Fruit fly (Drosophila melanogaster) whole organism, embryonic: Measurements from ENCODE around the gene trr.

Experiments
- Atf6 ChIP-seq: fragments of 200-800 bp; sonication (Bioruptor generic); IDR thresholded peaks from 2 replicates; pipeline ENCODE4 v1.3.6; 2022; ENCODE audit warnings: missing biosample characterization, missing genetic modification characterization
- CG11085 ChIP-seq: fragments of 200-800 bp; sonication (Bioruptor generic); IDR thresholded peaks from 2 replicates; pipeline ENCODE4 v1.3.6; 2022; ENCODE audit warnings: missing biosample characterization, missing genetic modification characterization
- CG11093 ChIP-seq: fragments of 200-800 bp; sonication (Bioruptor generic); IDR thresholded peaks from 3 replicates; pipeline ENCODE4 v1.3.6; 2022; ENCODE audit warnings: missing biosample characterization, missing genetic modification characterization
- CG12236 ChIP-seq: fragments of 200-800 bp; sonication (Bioruptor generic); optimal IDR thresholded peaks from 2 replicates; lab custom pipeline; 2016; ENCODE audit warnings: missing biosample characterization, missing genetic modification characterization
- CG12659 ChIP-seq: fragments of 200-800 bp; sonication (Bioruptor generic); optimal IDR thresholded peaks from 3 replicates; lab custom pipeline; 2017; ENCODE audit warnings: mild to moderate bottlenecking, missing biosample characterization, missing genetic modification reagents, missing genetic modification characterization
- CG12744 ChIP-seq: fragments of 200-800 bp; sonication (Bioruptor generic); optimal IDR thresholded peaks from 2 replicates; lab custom pipeline; 2016; ENCODE audit warnings: missing biosample characterization, missing genetic modification characterization
- CG13624 ChIP-seq: fragments of 200-800 bp; sonication (Bioruptor generic); optimal IDR thresholded peaks from 2 replicates; lab custom pipeline; 2016; ENCODE audit warnings: missing biosample characterization, missing genetic modification characterization
- CG16815 ChIP-seq: fragments of 200-800 bp; sonication (Bioruptor generic); optimal IDR thresholded peaks from 3 replicates; lab custom pipeline; 2017; ENCODE audit warnings: missing biosample characterization, mild to moderate bottlenecking, missing genetic modification characterization
- CG17568 ChIP-seq: fragments of 200-800 bp; sonication (Bioruptor generic); optimal IDR thresholded peaks from 2 replicates; lab custom pipeline; 2018; ENCODE audit warnings: missing biosample characterization, mild to moderate bottlenecking, missing genetic modification characterization, moderate library complexity
- CG17829 ChIP-seq: fragments of 200-800 bp; optimal IDR thresholded peaks from 2 replicates; lab custom pipeline; 2019; ENCODE audit warnings: missing biosample characterization, mild to moderate bottlenecking, missing genetic modification characterization, moderate library complexity
- CG18476 ChIP-seq: fragments of 200-800 bp; sonication (Bioruptor generic); optimal IDR thresholded peaks from 2 replicates; lab custom pipeline; 2016; ENCODE audit warnings: missing biosample characterization, mild to moderate bottlenecking, missing genetic modification characterization
- CG2678 ChIP-seq: fragments of 200-800 bp; sonication (Bioruptor generic); optimal IDR thresholded peaks from 3 replicates; lab custom pipeline; 2019; ENCODE audit warnings: missing biosample characterization, mild to moderate bottlenecking, missing genetic modification characterization, moderate library complexity
- CG2712 ChIP-seq: fragments of 200-800 bp; optimal IDR thresholded peaks from 3 replicates; lab custom pipeline; 2019; ENCODE audit warnings: missing biosample characterization, mild to moderate bottlenecking, missing genetic modification characterization, moderate library complexity
- CG30431 ChIP-seq: fragments of 200-800 bp; sonication (Bioruptor generic); optimal IDR thresholded peaks from 2 replicates; lab custom pipeline; 2017; ENCODE audit warnings: missing biosample characterization, missing genetic modification characterization
- CG31365 ChIP-seq: fragments of 200-800 bp; sonication (Bioruptor generic); optimal IDR thresholded peaks from 2 replicates; lab custom pipeline; 2018; ENCODE audit warnings: missing biosample characterization, mild to moderate bottlenecking, missing genetic modification characterization
- CG32532 ChIP-seq: fragments of 200-800 bp; sonication (Bioruptor generic); IDR thresholded peaks from 2 replicates; pipeline ENCODE4 v1.3.6; 2022; ENCODE audit warnings: missing biosample characterization, missing genetic modification characterization
- CG3838 ChIP-seq: fragments of 200-800 bp; sonication (Bioruptor generic); optimal IDR thresholded peaks from 3 replicates; lab custom pipeline; 2016; ENCODE audit warnings: missing biosample characterization, missing genetic modification characterization
- CG42726 ChIP-seq: fragments of 200-800 bp; sonication (Bioruptor generic); IDR thresholded peaks from 2 replicates; pipeline ENCODE4 v1.3.6; 2022; ENCODE audit warnings: missing biosample characterization, missing genetic modification characterization; ENCODE audit not compliant: partially characterized antibody
- CG6791 ChIP-seq: fragments of 200-800 bp; sonication (Bioruptor generic); IDR thresholded peaks from 3 replicates; pipeline ENCODE4 v1.3.6; 2022; ENCODE audit warnings: missing biosample characterization, missing genetic modification characterization; ENCODE audit not compliant: partially characterized antibody
- CG8089 ChIP-seq: fragments of 200-800 bp; sonication (Bioruptor generic); optimal IDR thresholded peaks from 3 replicates; lab custom pipeline; 2016; ENCODE audit warnings: missing biosample characterization, missing genetic modification characterization
- CG8290 ChIP-seq, 3 experiments: fragments of 200-800 bp; sonication (Bioruptor generic); optimal IDR thresholded peaks; 2 replicates each; lab custom pipeline; 2016 to 2019; ENCODE audit warnings: missing biosample characterization in 3 of 3, missing genetic modification characterization in 3 of 3, mild to moderate bottlenecking in 2 of 3, moderate library complexity in 1 of 3
- CG8388 ChIP-seq: fragments of 200-800 bp; sonication (Bioruptor generic); optimal IDR thresholded peaks from 2 replicates; lab custom pipeline; 2019; ENCODE audit warnings: missing biosample characterization, mild to moderate bottlenecking, missing genetic modification characterization, moderate library complexity
- CG9797 ChIP-seq: fragments of 200-800 bp; sonication (Bioruptor generic); optimal IDR thresholded peaks from 3 replicates; lab custom pipeline; 2018; ENCODE audit warnings: missing biosample characterization, mild to moderate bottlenecking, missing genetic modification characterization
- CG9932 ChIP-seq: fragments of 200-800 bp; sonication (Bioruptor generic); IDR thresholded peaks from 2 replicates; pipeline ENCODE4 v1.3.6; 2022; ENCODE audit warnings: missing biosample characterization, missing genetic modification characterization
- Dll ChIP-seq: fragments of 200-800 bp; sonication (Bioruptor generic); IDR thresholded peaks from 4 replicates; pipeline ENCODE4 v1.3.6; 2022; ENCODE audit warnings: missing biosample characterization, missing genetic modification characterization; ENCODE audit not compliant: partially characterized antibody
- Ets97D ChIP-seq: fragments of 200-800 bp; sonication (Bioruptor generic); optimal IDR thresholded peaks from 3 replicates; lab custom pipeline; 2016; ENCODE audit warnings: missing biosample characterization, missing genetic modification characterization
- HmgD ChIP-seq: fragments of 200-800 bp; sonication (Bioruptor generic); optimal IDR thresholded peaks from 3 replicates; lab custom pipeline; 2016; ENCODE audit warnings: missing biosample characterization, missing genetic modification characterization
- Kr ChIP-seq: fragments of 200-800 bp; sonication (Bioruptor generic); optimal IDR thresholded peaks from 2 replicates; lab custom pipeline; 2017; ENCODE audit warnings: missing biosample characterization, mild to moderate bottlenecking, missing genetic modification characterization
- Lhr ChIP-seq: fragments of 200-800 bp; sonication (Bioruptor generic); optimal IDR thresholded peaks from 3 replicates; lab custom pipeline; 2017; ENCODE audit warnings: mild to moderate bottlenecking, missing biosample characterization, missing genetic modification reagents, missing genetic modification characterization
- MESR4 ChIP-seq: fragments of 200-800 bp; sonication (Bioruptor generic); optimal IDR thresholded peaks from 2 replicates; lab custom pipeline; 2018; ENCODE audit warnings: missing biosample characterization, mild to moderate bottlenecking, missing genetic modification characterization, moderate library complexity
- Meics ChIP-seq: fragments of 200-800 bp; sonication (Bioruptor generic); optimal IDR thresholded peaks from 2 replicates; lab custom pipeline; 2017; ENCODE audit warnings: missing biosample characterization, mild to moderate bottlenecking, missing genetic modification characterization
- Opbp ChIP-seq: fragments of 200-800 bp; sonication (Bioruptor generic); IDR thresholded peaks from 3 replicates; pipeline ENCODE4 v1.3.6; 2022; ENCODE audit warnings: missing biosample characterization, missing genetic modification characterization; ENCODE audit not compliant: partially characterized antibody
- Scr ChIP-seq: fragments of 200-800 bp; sonication (Bioruptor generic); IDR thresholded peaks from 2 replicates; pipeline ENCODE4 v1.3.6; 2022; ENCODE audit warnings: missing biosample characterization, missing genetic modification characterization; ENCODE audit not compliant: partially characterized antibody
- Sin3A ChIP-seq: fragments of >200 bp; optimal IDR thresholded peaks from 2 replicates; lab custom pipeline; 2018
- Sox100B ChIP-seq: fragments of 200-800 bp; sonication (Bioruptor generic); optimal IDR thresholded peaks from 3 replicates; lab custom pipeline; 2018; ENCODE audit warnings: missing biosample characterization, mild to moderate bottlenecking, missing genetic modification characterization
- Ssrp ChIP-seq: fragments of 200-800 bp; sonication (Bioruptor generic); optimal IDR thresholded peaks from 2 replicates; lab custom pipeline; 2018; ENCODE audit warnings: missing biosample characterization, mild to moderate bottlenecking, missing genetic modification characterization, moderate library complexity
- az2 ChIP-seq: fragments of 200-800 bp; sonication (Bioruptor generic); optimal IDR thresholded peaks from 3 replicates; lab custom pipeline; 2016; ENCODE audit warnings: missing biosample characterization, missing genetic modification characterization
- bowl ChIP-seq: fragments of 200-800 bp; sonication (Bioruptor generic); IDR thresholded peaks from 2 replicates; pipeline ENCODE4 v1.3.6; 2022; ENCODE audit warnings: missing biosample characterization, missing genetic modification characterization
- croc ChIP-seq: fragments of 200-800 bp; sonication (Bioruptor generic); conservative IDR thresholded peaks from 3 replicates; pipeline ENCODE4 v1.3.6; 2022; ENCODE audit warnings: missing biosample characterization, missing genetic modification characterization
- eve ChIP-seq, 2 experiments: fragments of >200 bp; optimal IDR thresholded peaks; 2 replicates each; lab custom pipeline; 2017; ENCODE audit warnings: missing biosample characterization in 2 of 2, missing genetic modification characterization in 2 of 2
- fu2 ChIP-seq: fragments of 200-800 bp; sonication (Bioruptor generic); optimal IDR thresholded peaks from 2 replicates; lab custom pipeline; 2016; ENCODE audit warnings: missing biosample characterization, missing genetic modification characterization
- ham ChIP-seq: fragments of 200-800 bp; sonication (Bioruptor generic); IDR thresholded peaks from 2 replicates; pipeline ENCODE4 v1.3.6; 2022; ENCODE audit warnings: missing biosample characterization, missing genetic modification characterization
- hth ChIP-seq: fragments of >200 bp; optimal IDR thresholded peaks from 2 replicates; lab custom pipeline; 2017; ENCODE audit warnings: inconsistent platforms
- jumu ChIP-seq: fragments of 200-800 bp; sonication (Bioruptor generic); optimal IDR thresholded peaks from 3 replicates; lab custom pipeline; 2016; ENCODE audit warnings: missing biosample characterization, missing genetic modification characterization
- sens ChIP-seq: fragments of 200-800 bp; sonication (Bioruptor generic); peaks from one replicate; lab custom pipeline; 2016; ENCODE audit warnings: missing biosample characterization, missing genetic modification characterization
- shn ChIP-seq: fragments of 200-800 bp; sonication (Bioruptor generic); optimal IDR thresholded peaks from 3 replicates; lab custom pipeline; 2016; ENCODE audit warnings: missing biosample characterization, missing genetic modification characterization
- toy ChIP-seq: fragments of 200-800 bp; sonication (Bioruptor generic); IDR thresholded peaks from 2 replicates; pipeline ENCODE4 v1.3.6; 2022; ENCODE audit warnings: missing biosample characterization, missing genetic modification characterization
- yki ChIP-seq: fragments of >200 bp; optimal IDR thresholded peaks from 3 replicates; lab custom pipeline; 2018
- zen ChIP-seq: fragments of 200-800 bp; sonication (Bioruptor generic); optimal IDR thresholded peaks from 3 replicates; lab custom pipeline; 2018; ENCODE audit warnings: missing biosample characterization, mild to moderate bottlenecking, missing genetic modification characterization, moderate library complexity
- zf30C ChIP-seq: fragments of 200-800 bp; sonication (Bioruptor generic); optimal IDR thresholded peaks from 3 replicates; lab custom pipeline; 2018; ENCODE audit warnings: missing biosample characterization, mild to moderate bottlenecking, missing genetic modification characterization

trr gene

dm6 chrX:1861620-1862184 lies 28.0 kb downstream of the trr start, which contains the start of gene deltaCOP (continued):
- TF ChIP-seq CG18476 (GFP tag; lab: Kevin White, UChicago) (peak; percentile 78), CG16815 (GFP tag; lab: Kevin White, UChicago) (peak; percentile 75), Atf6 (GFP tag; lab: Robert Waterston, UW) (peak; percentile 84), CG12236 (GFP tag; lab: Kevin White, UChicago) (peak; percentile 72), Ets97D (GFP tag; lab: Kevin White, UChicago) (peak; percentile 79), HmgD (peak; percentile 92), fu2 (GFP tag; lab: Kevin White, UChicago) (peak; percentile 94), MESR4 (GFP tag; lab: Kevin White, UChicago) (peak; percentile 76), CG17829 (tag; lab: Kevin White, UChicago) (peak; percentile 69), CG2712 (peak; percentile 74), CG8290 (GFP tag; optimal IDR thresholded peaks at IDR 0.05; lab: Kevin White, UChicago) (no peak), CG8290 (tag; optimal IDR thresholded peaks at IDR 0.05; lab: Kevin White, UChicago) (peak in 1 of 2 experiments; percentile 40), CG3838 (GFP tag; lab: Kevin White, UChicago) (peak; percentile 49), CG9932 (GFP tag; lab: Robert Waterston, UW) (peak; percentile 89), CG12744 (peak; percentile 83), Scr (GFP tag; lab: Robert Waterston, UW) (peak; percentile 34; the same call in 1 of the 2 replicates), Kr (GFP tag; lab: Kevin White, UChicago) (no peak), zen (tag; lab: Kevin White, UChicago) (peak; percentile 59), Meics (peak; percentile 81), Opbp (GFP tag; lab: Robert Waterston, UW) (0 out of 3 replicates have a peak, but pooled peaks have one; percentile 36), Sox100B (GFP tag; lab: Kevin White, UChicago) (no peak), CG11085 (GFP tag; lab: Robert Waterston, UW) (peak; percentile 71), CG8388 (GFP tag; lab: Kevin White, UChicago) (no peak), CG11093 (GFP tag; lab: Robert Waterston, UW) (peak; percentile 78; the same call in 2 of the 3 replicates), eve (GFP tag; optimal IDR thresholded peaks at IDR 0.05; lab: Kevin White, UChicago) (no peak), croc (peak; percentile 71), CG6791 (no peak), CG30431 (GFP tag; lab: Kevin White, UChicago) (peak; percentile 46), Ssrp (tag; lab: Kevin White, UChicago) (peak; percentile 72), sens (GFP tag; lab: Kevin White, UChicago) (peak; percentile 98), bowl (GFP tag; lab: Robert Waterston, UW) (no peak; the same call in 1 of the 2 replicates), Sin3A (lab: Kevin White, UChicago) (peak; percentile 85), az2 (GFP tag; lab: Kevin White, UChicago) (peak; percentile 80), CG31365 (tag; lab: Kevin White, UChicago) (no peak), ham (GFP tag; lab: Robert Waterston, UW) (peak; percentile 65; the same call in 1 of the 2 replicates), yki (no peak), CG32532 (peak; percentile 87), Lhr (GFP tag; lab: Kevin White, UChicago) (peak; percentile 30), CG42726 (GFP tag; lab: Robert Waterston, UW) (no peak), CG8089 (GFP tag; lab: Kevin White, UChicago) (peak; percentile 88), hth (lab: Kevin White, UChicago) (no peak), toy (GFP tag; lab: Robert Waterston, UW) (peak; percentile 60; the same call in 1 of the 2 replicates), CG9797 (peak; percentile 77), CG17568 (GFP tag; lab: Kevin White, UChicago) (no peak), Dll (GFP tag; lab: Robert Waterston, UW) (peak; percentile 32; the same call in 1 of the 4 replicates), shn (GFP tag; lab: Kevin White, UChicago) (peak; percentile 94), CG13624 (GFP tag; lab: Kevin White, UChicago) (peak; percentile 92), CG2678 (tag; lab: Kevin White, UChicago) (no peak), jumu (GFP tag; lab: Kevin White, UChicago) (peak; percentile 91), zf30C (GFP tag; lab: Kevin White, UChicago) (no peak), CG12659 (peak; percentile 90)
